Worm (Caenorhabditis elegans): ENCODE data around the gene dpy-8.

DNA sequence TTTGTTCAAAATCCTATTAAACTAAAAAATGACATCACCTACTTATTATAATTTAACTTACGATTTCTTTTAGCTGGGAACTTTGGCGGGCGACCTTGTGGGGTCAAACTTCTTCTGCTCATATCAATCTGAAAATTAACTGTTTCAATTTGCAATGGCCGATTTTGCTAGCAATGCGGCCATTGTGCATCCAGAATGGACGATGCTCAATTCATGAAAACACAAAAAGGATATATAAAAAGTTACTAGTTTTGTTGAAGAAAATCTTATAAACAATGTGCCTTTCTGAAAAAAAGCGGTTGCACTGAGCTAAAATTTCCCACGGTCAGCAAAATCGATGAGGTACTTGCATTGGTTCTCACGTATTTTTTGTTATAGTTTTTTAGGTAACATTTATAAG is 4.0 kb upstream of the dpy-8 start, which contains the start of gene C31H2.3:
- no peak for TF ChIP-seq unc-130 (GFP tag; optimal IDR thresholded peaks at IDR 0.05)
- TF ChIP-seq T26A5.8 (tag; optimal IDR thresholded peaks at IDR 0.05), result no peak
- no peak for TF ChIP-seq F22D6.2 (tag; optimal IDR thresholded peaks at IDR 0.05)
- no peak for TF ChIP-seq lir-1 (GFP tag; conservative IDR thresholded peaks at IDR 0.05)
- no peak for TF ChIP-seq lin-40 (tag; optimal IDR thresholded peaks at IDR 0.05)
- no peak for TF ChIP-seq ama-1 (optimal IDR thresholded peaks at IDR 0.05)
- TF ChIP-seq ama-1 (GFP tag; optimal IDR thresholded peaks at IDR 0.05), result no peak

All from whole organism, young adult.